Worm (Caenorhabditis elegans) whole organism, mixed stage, embryonic: ENCODE measurements around the gene F28H6.4.

ENCODE experiments used
- M03D4.4 ChIP-seq: sonication (generic microtip); optimal IDR thresholded peaks from 2 replicates; lab custom pipeline; 2017; ENCODE audit warnings: mild to moderate bottlenecking, missing genetic modification characterization, missing compliant biosample characterization
- bed-3 ChIP-seq: fragments of 200-800 bp; sonication (Bioruptor generic); optimal IDR thresholded peaks from 3 replicates; lab custom pipeline; 2018; ENCODE audit warnings: mild to moderate bottlenecking, missing genetic modification characterization, moderate library complexity, missing compliant biosample characterization
- elt-3 ChIP-seq: fragments of 150-350 bp; optimal IDR thresholded peaks from 2 replicates; lab custom pipeline; 2014; ENCODE audit warnings: missing biosample characterization, missing genetic modification characterization
- mab-5 ChIP-seq: fragments of 150-350 bp; optimal IDR thresholded peaks from 2 replicates; lab custom pipeline; 2014; ENCODE audit warnings: missing biosample characterization, missing genetic modification characterization
- nhr-2 ChIP-seq: fragments of 150-350 bp; optimal IDR thresholded peaks from 2 replicates; lab custom pipeline; 2014; ENCODE audit warnings: missing biosample characterization, missing genetic modification characterization
- nhr-237 ChIP-seq: fragments of 150-350 bp; optimal IDR thresholded peaks from 2 replicates; lab custom pipeline; 2014; ENCODE audit warnings: missing biosample characterization, missing genetic modification characterization
- nhr-28 ChIP-seq: fragments of 150-350 bp; optimal IDR thresholded peaks from 2 replicates; lab custom pipeline; 2014; ENCODE audit warnings: missing biosample characterization, missing genetic modification characterization
- nhr-76 ChIP-seq: sonication (generic microtip); optimal IDR thresholded peaks from 2 replicates; lab custom pipeline; 2017; ENCODE audit warnings: missing biosample characterization, missing genetic modification characterization
- sem-2 ChIP-seq: fragments of 200-800 bp; sonication (Bioruptor generic); optimal IDR thresholded peaks from 2 replicates; lab custom pipeline; 2018; ENCODE audit warnings: mild to moderate bottlenecking, missing genetic modification characterization, missing compliant biosample characterization
- snpc-4 ChIP-seq: fragments of 150-350 bp; optimal IDR thresholded peaks from 2 replicates; lab custom pipeline; 2014; ENCODE audit warnings: missing biosample characterization, missing genetic modification characterization
- sptf-1 ChIP-seq: sonication (generic microtip); optimal IDR thresholded peaks from 2 replicates; lab custom pipeline; 2017; ENCODE audit warnings: mild to moderate bottlenecking, missing genetic modification characterization, moderate library complexity, missing compliant biosample characterization
- unc-62 ChIP-seq: fragments of 150-350 bp; optimal IDR thresholded peaks from 2 replicates; lab custom pipeline; 2014; ENCODE audit warnings: missing biosample characterization, missing genetic modification reagents, missing genetic modification characterization
- ztf-11 ChIP-seq: fragments of 150-350 bp; optimal IDR thresholded peaks from 2 replicates; lab custom pipeline; 2014; ENCODE audit warnings: missing biosample characterization, missing genetic modification characterization

- no peak for TF ChIP-seq nhr-2 (tag; lab: Kevin White, UChicago)
- TF ChIP-seq snpc-4: no peak
- no peak for TF ChIP-seq nhr-237 (tag; lab: Kevin White, UChicago)
- TF ChIP-seq unc-62 (GFP tag; lab: Kevin White, UChicago): no peak
- no peak for TF ChIP-seq M03D4.4 (tag; lab: Kevin White, UChicago)
- TF ChIP-seq elt-3 (tag; lab: Kevin White, UChicago): no peak
- no peak for TF ChIP-seq sem-2 (GFP tag; lab: Kevin White, UChicago)
- TF ChIP-seq nhr-28 (tag; lab: Kevin White, UChicago): no peak
- no peak for TF ChIP-seq ztf-11 (tag; lab: Kevin White, UChicago)
- TF ChIP-seq nhr-76 (tag; lab: Kevin White, UChicago): no peak
- TF ChIP-seq sptf-1: no peak
- TF ChIP-seq bed-3 (GFP tag; lab: Kevin White, UChicago): no peak
- TF ChIP-seq mab-5 (tag; lab: Kevin White, UChicago): no peak
Measured at ce11 chrX:14164234-14164633, 36.6 kb downstream of the F28H6.4 start, which contains the start of gene vha-20.
